Worm (Caenorhabditis elegans): Measurements from ENCODE around the gene F13E9.13.

DNA sequence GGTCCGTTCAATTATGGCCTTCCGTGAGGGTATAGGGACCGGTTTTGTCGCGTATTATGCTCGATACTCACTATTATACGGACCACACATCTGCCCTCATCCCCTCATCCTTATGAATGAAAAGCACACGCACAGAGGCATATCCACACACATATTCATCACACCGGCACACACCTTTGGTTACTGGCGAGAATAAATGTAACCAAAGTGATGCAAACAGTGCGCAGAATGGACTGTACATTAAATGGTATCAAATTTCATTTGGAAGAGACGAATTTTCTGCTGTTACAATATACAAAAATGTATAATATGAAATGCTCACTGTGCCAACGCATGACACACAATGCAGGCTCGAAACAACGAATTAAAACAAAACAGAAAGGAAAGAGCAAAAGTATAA is 11.7 kb upstream of the F13E9.13 start:
- TF ChIP-seq tab-1 (GFP tag; IDR thresholded peaks at IDR 0.05), result 0 out of 2 replicates have a peak, but pooled peaks have one; percentile 65
- TF ChIP-seq klf-2 (GFP tag; conservative IDR thresholded peaks at IDR 0.05), result no peak
- TF ChIP-seq ref-1 (GFP tag; conservative IDR thresholded peaks at IDR 0.05), result no peak
- TF ChIP-seq cog-1 (tag; optimal IDR thresholded peaks at IDR 0.05), result no peak
- TF ChIP-seq flt-1 (GFP tag; IDR thresholded peaks at IDR 0.05), result no peak
- TF ChIP-seq T22C8.4 (GFP tag; IDR thresholded peaks at IDR 0.05), result no peak
- no peak for TF ChIP-seq ztf-23 (GFP tag; IDR thresholded peaks at IDR 0.05)
- no peak for TF ChIP-seq ztf-29 (GFP tag; IDR thresholded peaks at IDR 0.05)
- TF ChIP-seq med-1 (GFP tag; optimal IDR thresholded peaks at IDR 0.05; ENCODE audit: insufficient read depth), result no peak
